Worm (Caenorhabditis elegans) whole organism, L2 larva: ENCODE data around the gene nmy-3.

ENCODE experiments used
- R02D3.7 ChIP-seq: fragments of 150-350 bp; optimal IDR thresholded peaks from 2 replicates; lab custom pipeline; 2014; ENCODE audit warnings: missing biosample characterization, missing genetic modification characterization
- ceh-82 ChIP-seq: fragments of 150-350 bp; optimal IDR thresholded peaks from 2 replicates; lab custom pipeline; 2014; ENCODE audit warnings: missing biosample characterization, missing genetic modification characterization
- egl-27 ChIP-seq: sonication (generic microtip); optimal IDR thresholded peaks from 3 replicates; lab custom pipeline; 2017; ENCODE audit warnings: missing biosample characterization, missing genetic modification reagents, missing genetic modification characterization
- elt-1 ChIP-seq: fragments of 150-350 bp; optimal IDR thresholded peaks from 2 replicates; lab custom pipeline; 2014; ENCODE audit warnings: missing biosample characterization, missing genetic modification characterization
- lin-39 ChIP-seq: fragments of 150-350 bp; optimal IDR thresholded peaks from 2 replicates; lab custom pipeline; 2014; ENCODE audit warnings: missing biosample characterization, missing genetic modification reagents, missing genetic modification characterization
- mdl-1 ChIP-seq, 2 experiments: fragments of 150-350 bp in 1 of 2; sonication (generic microtip) in 1 of 2; optimal IDR thresholded peaks; 2 replicates each; lab custom pipeline; 2017; ENCODE audit warnings: missing biosample characterization in 2 of 2, missing genetic modification characterization in 2 of 2
- nhr-10 ChIP-seq: sonication (generic microtip); optimal IDR thresholded peaks from 2 replicates; lab custom pipeline; 2017; ENCODE audit warnings: missing biosample characterization, missing genetic modification characterization
- nhr-11 ChIP-seq: fragments of 150-350 bp; optimal IDR thresholded peaks from 2 replicates; lab custom pipeline; 2014; ENCODE audit warnings: missing biosample characterization, missing genetic modification characterization
- nhr-12 ChIP-seq: fragments of 150-350 bp; optimal IDR thresholded peaks from 2 replicates; lab custom pipeline; 2014; ENCODE audit warnings: missing biosample characterization, missing genetic modification characterization
- nhr-6 ChIP-seq: fragments of 150-350 bp; optimal IDR thresholded peaks from 2 replicates; lab custom pipeline; 2014; ENCODE audit warnings: missing biosample characterization, missing genetic modification characterization
- unc-55 ChIP-seq: fragments of 150-350 bp; sonication (generic microtip); optimal IDR thresholded peaks from 3 replicates; lab custom pipeline; 2014; ENCODE audit warnings: missing biosample characterization, missing genetic modification reagents, missing genetic modification characterization
- unc-62 ChIP-seq: fragments of 150-350 bp; optimal IDR thresholded peaks from 2 replicates; lab custom pipeline; 2014; ENCODE audit warnings: missing biosample characterization, missing genetic modification reagents, missing genetic modification characterization
- ztf-4 ChIP-seq: fragments of 150-350 bp; optimal IDR thresholded peaks from 2 replicates; lab custom pipeline; 2014; ENCODE audit warnings: missing biosample characterization, missing genetic modification characterization

- no peak for TF ChIP-seq ceh-82 (tag; lab: Kevin White, UChicago)
- no peak for TF ChIP-seq unc-62 (GFP tag; lab: Kevin White, UChicago)
- no peak for TF ChIP-seq egl-27
- no peak for TF ChIP-seq nhr-11 (tag; lab: Kevin White, UChicago)
- no peak for TF ChIP-seq mdl-1 (tag; optimal IDR thresholded peaks at IDR 0.05; lab: Kevin White, UChicago)
- no peak for TF ChIP-seq R02D3.7 (tag; lab: Kevin White, UChicago)
- no peak for TF ChIP-seq elt-1
- no peak for TF ChIP-seq ztf-4
- no peak for TF ChIP-seq nhr-6
- TF ChIP-seq nhr-12 (tag; lab: Kevin White, UChicago): no peak
- no peak for TF ChIP-seq unc-55 (GFP tag; lab: Kevin White, UChicago)
- no peak for TF ChIP-seq lin-39
- TF ChIP-seq nhr-10: no peak
Observed at ce11 chrIV:9262295-9262694, 12.0 kb upstream of the nmy-3 start.
